Worm (Caenorhabditis elegans) whole organism, young adult: ENCODE results near the gene vps-26.

Experiments used
- B0019.2 ChIP-seq: fragments of 200-800 bp; sonication (Bioruptor generic); conservative IDR thresholded peaks from 2 replicates; pipeline ENCODE4 v1.3.6; 2022; ENCODE audit warnings: missing genetic modification reagents, missing genetic modification characterization, missing compliant biosample characterization
- F33H1.4 ChIP-seq: fragments of 200-800 bp; sonication (Bioruptor generic); IDR thresholded peaks from 2 replicates; pipeline ENCODE4 v1.3.6; 2022; ENCODE audit warnings: missing genetic modification reagents, missing genetic modification characterization, missing compliant biosample characterization
- F49E8.2 ChIP-seq: sonication (generic microtip); optimal IDR thresholded peaks from 3 replicates; lab custom pipeline; 2017; ENCODE audit warnings: missing genetic modification characterization, mild to moderate bottlenecking, missing compliant biosample characterization, antibody characterized with exemption, moderate library complexity; ENCODE audit not compliant: insufficient read depth
- ZK185.1 ChIP-seq: sonication (generic microtip); optimal IDR thresholded peaks from 2 replicates; lab custom pipeline; 2016; ENCODE audit warnings: mild to moderate bottlenecking, missing genetic modification characterization, missing compliant biosample characterization; ENCODE audit not compliant: poor library complexity, severe bottlenecking
- attf-5 ChIP-seq: fragments of 200-800 bp; sonication (Bioruptor generic); optimal IDR thresholded peaks from 2 replicates; lab custom pipeline; 2018; ENCODE audit warnings: mild to moderate bottlenecking, missing genetic modification characterization, missing compliant biosample characterization
- attf-6 ChIP-seq: fragments of 200-800 bp; sonication (Bioruptor generic); IDR thresholded peaks from 2 replicates; pipeline ENCODE4 v1.3.6; 2022; ENCODE audit warnings: missing genetic modification reagents, missing genetic modification characterization, missing compliant biosample characterization
- ccch-3 ChIP-seq: fragments of 200-800 bp; sonication (Bioruptor generic); optimal IDR thresholded peaks from 2 replicates; lab custom pipeline; 2018; ENCODE audit warnings: mild to moderate bottlenecking, missing genetic modification characterization, missing compliant biosample characterization
- ceh-100 ChIP-seq: fragments of 200-800 bp; sonication (Bioruptor generic); IDR thresholded peaks from 2 replicates; pipeline ENCODE4 v1.3.6; 2022; ENCODE audit warnings: missing genetic modification reagents, missing genetic modification characterization, missing compliant biosample characterization
- ceh-27 ChIP-seq: fragments of 200-800 bp; sonication (Bioruptor generic); optimal IDR thresholded peaks from 2 replicates; lab custom pipeline; 2018; ENCODE audit warnings: mild to moderate bottlenecking, missing genetic modification characterization, moderate library complexity, missing compliant biosample characterization
- ceh-91 ChIP-seq: fragments of 200-800 bp; sonication (Bioruptor generic); IDR thresholded peaks from 2 replicates; pipeline ENCODE4 v1.3.6; 2022; ENCODE audit warnings: missing genetic modification reagents, missing genetic modification characterization, missing compliant biosample characterization
- die-1 ChIP-seq: sonication (generic microtip); optimal IDR thresholded peaks from 2 replicates; lab custom pipeline; 2016; ENCODE audit warnings: missing genotype, mild to moderate bottlenecking, missing genetic modification characterization, missing compliant biosample characterization
- dox-1 ChIP-seq: fragments of 200-800 bp; sonication (Bioruptor generic); IDR thresholded peaks from 2 replicates; pipeline ENCODE4 v1.3.6; 2022; ENCODE audit warnings: missing genetic modification reagents, missing genetic modification characterization, missing compliant biosample characterization
- dpl-1 ChIP-seq: fragments of 150-350 bp; optimal IDR thresholded peaks from 2 replicates; lab custom pipeline; 2014; ENCODE audit warnings: missing biosample characterization, missing genetic modification reagents, missing genetic modification characterization
- efl-1 ChIP-seq: fragments of 150-350 bp; optimal IDR thresholded peaks from 2 replicates; lab custom pipeline; 2014; ENCODE audit warnings: missing biosample characterization, missing genetic modification reagents, missing genetic modification characterization
- egrh-3 ChIP-seq: fragments of 200-800 bp; sonication (Bioruptor generic); IDR thresholded peaks from 2 replicates; pipeline ENCODE4 v1.3.6; 2022; ENCODE audit warnings: missing genetic modification reagents, missing genetic modification characterization, missing compliant biosample characterization
- ekl-4 ChIP-seq: fragments of 200-800 bp; sonication (Bioruptor generic); IDR thresholded peaks from 2 replicates; pipeline ENCODE4 v1.3.6; 2022; ENCODE audit warnings: missing genetic modification reagents, missing genetic modification characterization, missing compliant biosample characterization
- gei-17 ChIP-seq: fragments of 200-800 bp; sonication (Bioruptor generic); optimal IDR thresholded peaks from 2 replicates; lab custom pipeline; 2018; ENCODE audit warnings: mild to moderate bottlenecking, missing genetic modification characterization, missing compliant biosample characterization
- him-1 ChIP-seq: sonication (generic microtip); optimal IDR thresholded peaks from 2 replicates; lab custom pipeline; 2016; ENCODE audit warnings: missing genotype, missing genetic modification reagents, missing genetic modification characterization, missing compliant biosample characterization
- hmg-1.2 ChIP-seq: fragments of 200-800 bp; sonication (Bioruptor generic); IDR thresholded peaks from 2 replicates; pipeline ENCODE4 v1.3.6; 2022; ENCODE audit warnings: missing genetic modification reagents, missing genetic modification characterization, missing compliant biosample characterization
- hsf-1 ChIP-seq: fragments of 200-800 bp; sonication (Bioruptor generic); IDR thresholded peaks from 2 replicates; pipeline ENCODE4 v1.3.6; 2022; ENCODE audit warnings: missing genetic modification reagents, missing genetic modification characterization, missing compliant biosample characterization
- lin-26 ChIP-seq: fragments of 200-800 bp; sonication (Bioruptor generic); IDR thresholded peaks from 2 replicates; pipeline ENCODE4 v1.3.6; 2022; ENCODE audit warnings: missing genetic modification reagents, missing genetic modification characterization, missing compliant biosample characterization
- lin-40 ChIP-seq: sonication (generic microtip); optimal IDR thresholded peaks from 2 replicates; lab custom pipeline; 2016; ENCODE audit warnings: missing genetic modification characterization, mild to moderate bottlenecking, missing compliant biosample characterization, missing genotype, missing genetic modification reagents
- lin-54 ChIP-seq: fragments of 200-800 bp; sonication (Bioruptor generic); optimal IDR thresholded peaks from 2 replicates; lab custom pipeline; 2018; ENCODE audit warnings: mild to moderate bottlenecking, missing genetic modification characterization, missing compliant biosample characterization
- lsl-1 ChIP-seq: fragments of 200-800 bp; sonication (Bioruptor generic); optimal IDR thresholded peaks from 2 replicates; lab custom pipeline; 2018; ENCODE audit warnings: mild to moderate bottlenecking, missing genetic modification characterization, moderate library complexity, missing compliant biosample characterization
- madf-3 ChIP-seq: fragments of 200-800 bp; sonication (Bioruptor generic); IDR thresholded peaks from 2 replicates; pipeline ENCODE4 v1.3.6; 2022; ENCODE audit warnings: missing genetic modification reagents, missing genetic modification characterization, missing compliant biosample characterization
- madf-6 ChIP-seq: fragments of 200-800 bp; sonication (Bioruptor generic); IDR thresholded peaks from 2 replicates; pipeline ENCODE4 v1.3.6; 2022; ENCODE audit warnings: missing genetic modification reagents, missing genetic modification characterization, missing compliant biosample characterization
- madf-8 ChIP-seq: fragments of 200-800 bp; sonication (Bioruptor generic); conservative IDR thresholded peaks from 2 replicates; pipeline ENCODE4 v1.3.6; 2022; ENCODE audit warnings: missing genetic modification reagents, missing genetic modification characterization, missing compliant biosample characterization
- mcd-1 ChIP-seq: fragments of 200-800 bp; sonication (Bioruptor generic); IDR thresholded peaks from 2 replicates; pipeline ENCODE4 v1.3.6; 2022; ENCODE audit warnings: missing genetic modification reagents, missing genetic modification characterization, missing compliant biosample characterization
- mes-4 ChIP-seq: sonication (generic microtip); optimal IDR thresholded peaks from 2 replicates; lab custom pipeline; 2016; ENCODE audit warnings: missing genotype, missing genetic modification characterization, missing compliant biosample characterization
- nfya-2 ChIP-seq: fragments of 200-800 bp; sonication (Bioruptor generic); IDR thresholded peaks from 2 replicates; pipeline ENCODE4 v1.3.6; 2022; ENCODE audit warnings: missing genetic modification reagents, missing genetic modification characterization, missing compliant biosample characterization
- nhr-27 ChIP-seq: fragments of 200-800 bp; sonication (Bioruptor generic); optimal IDR thresholded peaks from 2 replicates; lab custom pipeline; 2018; ENCODE audit warnings: mild to moderate bottlenecking, missing genetic modification characterization, moderate library complexity, missing compliant biosample characterization
- nhr-80 ChIP-seq: sonication (generic microtip); optimal IDR thresholded peaks from 2 replicates; lab custom pipeline; 2016; ENCODE audit warnings: missing genetic modification characterization, missing compliant biosample characterization
- nhr-90 ChIP-seq: sonication (generic microtip); optimal IDR thresholded peaks from 2 replicates; lab custom pipeline; 2016; ENCODE audit warnings: missing genotype, mild to moderate bottlenecking, missing genetic modification characterization, missing compliant biosample characterization
- snpc-1.1 ChIP-seq: sonication (generic microtip); optimal IDR thresholded peaks from 2 replicates; lab custom pipeline; 2017; ENCODE audit warnings: missing genetic modification characterization, mild to moderate bottlenecking, missing compliant biosample characterization, antibody characterized with exemption, moderate library complexity, missing genotype, missing genetic modification reagents; ENCODE audit not compliant: insufficient read depth
- snpc-1.3 ChIP-seq: sonication (generic microtip); optimal IDR thresholded peaks from 2 replicates; lab custom pipeline; 2017; ENCODE audit warnings: missing genetic modification characterization, mild to moderate bottlenecking, missing compliant biosample characterization, antibody characterized with exemption, moderate library complexity, missing genotype, missing genetic modification reagents; ENCODE audit not compliant: insufficient read depth
- snpc-3.4 ChIP-seq: sonication (generic microtip); optimal IDR thresholded peaks from 2 replicates; lab custom pipeline; 2017; ENCODE audit warnings: missing genetic modification characterization, mild to moderate bottlenecking, missing compliant biosample characterization, antibody characterized with exemption, moderate library complexity, missing genotype, missing genetic modification reagents
- snpc-4 ChIP-seq, 5 experiments: fragments of 150-350 bp in 1 of 5; sonication (generic microtip) in 4 of 5; optimal IDR thresholded peaks; 2 replicates each; lab custom pipeline; 2014 to 2018; ENCODE audit warnings: missing genetic modification characterization in 5 of 5, missing biosample characterization in 3 of 5, antibody characterized with exemption in 2 of 5, mild to moderate bottlenecking in 2 of 5, missing compliant biosample characterization in 2 of 5, missing genotype in 2 of 5, moderate library complexity in 2 of 5, missing genetic modification reagents in 1 of 5
- tbp1 ChIP-seq: fragments of 200-800 bp; sonication (Bioruptor generic); optimal IDR thresholded peaks from 2 replicates; lab custom pipeline; 2018; ENCODE audit warnings: mild to moderate bottlenecking, missing genetic modification characterization, missing compliant biosample characterization
- tlf-1 ChIP-seq: fragments of 200-800 bp; sonication (Bioruptor generic); optimal IDR thresholded peaks from 2 replicates; lab custom pipeline; 2018; ENCODE audit warnings: mild to moderate bottlenecking, missing genetic modification characterization, missing compliant biosample characterization
- xnd-1 ChIP-seq: sonication (generic microtip); optimal IDR thresholded peaks from 2 replicates; lab custom pipeline; 2016; ENCODE audit warnings: missing genotype, missing genetic modification reagents, missing genetic modification characterization, missing compliant biosample characterization
- ztf-22 ChIP-seq: fragments of 200-800 bp; sonication (Bioruptor generic); optimal IDR thresholded peaks from 2 replicates; lab custom pipeline; 2018; ENCODE audit warnings: mild to moderate bottlenecking, missing genetic modification characterization, moderate library complexity, missing compliant biosample characterization

The vps-26 gene

DNA sequence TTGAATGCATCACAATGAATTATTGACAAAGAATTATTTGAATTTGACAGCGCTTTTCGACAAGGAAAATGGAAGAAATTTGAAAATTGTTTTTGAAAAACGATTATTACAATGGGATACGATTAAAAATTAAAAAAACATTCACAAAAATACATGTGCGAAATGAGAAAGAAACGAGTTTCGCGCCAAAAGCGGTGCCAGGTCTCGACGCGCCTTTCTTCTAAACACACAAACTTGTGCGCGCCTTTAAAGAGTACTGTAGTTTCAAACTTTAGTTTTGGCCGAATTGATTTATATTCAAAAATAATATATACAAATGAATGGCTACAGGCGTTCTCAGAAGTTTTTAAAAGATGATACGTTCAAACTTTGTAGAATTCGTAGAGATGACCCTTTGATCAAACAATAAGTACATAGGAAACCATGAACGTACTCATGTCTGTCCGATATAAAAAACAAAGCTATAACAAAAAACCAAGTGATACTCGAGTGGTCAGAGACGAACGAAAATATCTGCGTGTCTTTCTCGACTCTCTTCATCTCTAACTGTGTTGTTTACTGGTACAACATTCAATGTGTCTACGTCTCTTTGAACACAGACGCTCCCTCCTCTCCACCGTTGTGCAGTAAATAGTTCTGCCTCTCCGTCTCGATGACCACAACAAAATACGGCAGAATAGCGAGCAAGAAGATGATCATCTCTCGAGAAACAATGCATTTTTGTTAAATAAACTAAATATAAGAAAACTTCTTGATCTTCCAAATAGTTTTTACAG is 26.4 kb upstream of the vps-26 start:
- TF ChIP-seq nhr-80 (tag; lab: Kevin White, UChicago) (peak; percentile 15), ccch-3 (no peak), snpc-1.3 (peak; percentile 67), dpl-1 (GFP tag; lab: Kevin White, UChicago) (peak; percentile 76), egrh-3 (no peak), tlf-1 (GFP tag; lab: Kevin White, UChicago) (peak; percentile 50), hmg-1.2 (GFP tag; lab: Robert Waterston, UW) (peak; percentile 35; the same call in 1 of the 2 replicates), ceh-91 (GFP tag; lab: Robert Waterston, UW) (peak; percentile 76), madf-3 (GFP tag; lab: Robert Waterston, UW) (no peak), mes-4 (tag; lab: Kevin White, UChicago) (no peak), nhr-90 (tag; lab: Kevin White, UChicago) (no peak), him-1 (tag; lab: Kevin White, UChicago) (no peak), dox-1 (GFP tag; lab: Robert Waterston, UW) (0 out of 2 replicates have a peak, but pooled peaks have one; percentile 13), B0019.2 (GFP tag; lab: Robert Waterston, UW) (peak; percentile 20; the same call in 1 of the 2 replicates), ceh-100 (GFP tag; lab: Robert Waterston, UW) (no peak), ztf-22 (GFP tag; lab: Kevin White, UChicago) (no peak), F33H1.4 (GFP tag; lab: Robert Waterston, UW) (peak; percentile 90), lsl-1 (GFP tag; lab: Kevin White, UChicago) (peak; percentile 90), madf-8 (GFP tag; lab: Robert Waterston, UW) (peak; percentile 82), attf-5 (GFP tag; lab: Kevin White, UChicago) (peak; percentile 10), tbp1 (GFP tag; lab: Kevin White, UChicago) (peak; percentile 13), hsf-1 (GFP tag; lab: Robert Waterston, UW) (0 out of 2 replicates have a peak, but pooled peaks have one; percentile 16), ZK185.1 (tag; lab: Kevin White, UChicago) (peak; percentile 10), F49E8.2 (peak; percentile 42), lin-26 (GFP tag; lab: Robert Waterston, UW) (no peak), nfya-2 (GFP tag; lab: Robert Waterston, UW) (no peak), die-1 (no peak), mcd-1 (peak; percentile 35; the same call in 1 of the 2 replicates), ekl-4 (GFP tag; lab: Robert Waterston, UW) (peak; percentile 31; the same call in 1 of the 2 replicates), efl-1 (peak; percentile 92), xnd-1 (peak; percentile 89), attf-6 (GFP tag; lab: Robert Waterston, UW) (0 out of 2 replicates have a peak, but pooled peaks have one; percentile 22), lin-40 (peak; percentile 8), ceh-27 (peak; percentile 24), lin-54 (GFP tag; lab: Kevin White, UChicago) (peak; percentile 70), madf-6 (peak; percentile 96), snpc-1.1 (tag; lab: Kevin White, UChicago) (peak; percentile 37), nhr-27 (tag; lab: Kevin White, UChicago) (no peak), gei-17 (GFP tag; lab: Kevin White, UChicago) (no peak), snpc-4 (GFP tag; optimal IDR thresholded peaks at IDR 0.05; lab: Kevin White, UChicago) (peak; percentile 10), snpc-4 (tag; optimal IDR thresholded peaks at IDR 0.05; lab: Kevin White, UChicago) (peak in 2 of 4 experiments; percentile 9 to 48), snpc-3.4 (tag; lab: Kevin White, UChicago) (peak; percentile 70)
